Worm (Caenorhabditis elegans) whole organism, L3 larva: Measurements from ENCODE around the gene F01F1.2.
A peak's percentile ranks its signal among the peaks of the same experiment; 100 is the strongest.

ENCODE experiments used
- R02D3.7 ChIP-seq: fragments of 150-350 bp; optimal IDR thresholded peaks from 2 replicates; lab custom pipeline; 2014; ENCODE audit warnings: missing biosample characterization, missing genetic modification characterization
- ZK546.5 ChIP-seq: sonication (generic microtip); optimal IDR thresholded peaks from 2 replicates; lab custom pipeline; 2017; ENCODE audit warnings: missing biosample characterization, missing genetic modification characterization
- aly-2 ChIP-seq: fragments of 150-350 bp; optimal IDR thresholded peaks from 2 replicates; lab custom pipeline; 2014; ENCODE audit warnings: missing biosample characterization, missing genetic modification characterization
- ceh-16 ChIP-seq: sonication (generic microtip); optimal IDR thresholded peaks from 2 replicates; lab custom pipeline; 2017; ENCODE audit warnings: missing biosample characterization, missing genetic modification characterization
- ceh-28 ChIP-seq: fragments of 150-350 bp; optimal IDR thresholded peaks from 2 replicates; lab custom pipeline; 2014; ENCODE audit warnings: missing biosample characterization, missing genetic modification reagents, missing genetic modification characterization
- ceh-82 ChIP-seq: fragments of 150-350 bp; optimal IDR thresholded peaks from 2 replicates; lab custom pipeline; 2014; ENCODE audit warnings: missing biosample characterization, missing genetic modification characterization
- egl-27 ChIP-seq: sonication (generic microtip); optimal IDR thresholded peaks from 4 replicates; lab custom pipeline; 2017; ENCODE audit warnings: missing biosample characterization, missing genetic modification reagents, missing genetic modification characterization
- egl-5 ChIP-seq: fragments of 150-350 bp; optimal IDR thresholded peaks from 2 replicates; lab custom pipeline; 2017; ENCODE audit warnings: missing biosample characterization, missing genetic modification reagents, missing genetic modification characterization, inconsistent platforms
- elt-1 ChIP-seq: fragments of 150-350 bp; optimal IDR thresholded peaks from 2 replicates; lab custom pipeline; 2014; ENCODE audit warnings: missing biosample characterization, missing genetic modification characterization
- elt-3 ChIP-seq, 3 experiments: fragments of 150-350 bp in 1 of 3; sonication (generic microtip) in 2 of 3; optimal IDR thresholded peaks; 2 replicates in 2 of 3; 4 replicates in 1 of 3; lab custom pipeline; 2014 to 2017; ENCODE audit warnings: missing biosample characterization in 3 of 3, missing genetic modification characterization in 3 of 3
- fkh-10 ChIP-seq: sonication (generic microtip); optimal IDR thresholded peaks from 2 replicates; lab custom pipeline; 2017; ENCODE audit warnings: missing biosample characterization, missing genetic modification reagents, missing genetic modification characterization
- fos-1 ChIP-seq: fragments of 150-350 bp; optimal IDR thresholded peaks from 2 replicates; lab custom pipeline; 2014; ENCODE audit warnings: missing biosample characterization, missing genetic modification characterization
- hmg-11 ChIP-seq: sonication (generic microtip); optimal IDR thresholded peaks from 2 replicates; lab custom pipeline; 2016; ENCODE audit warnings: missing genetic modification characterization, missing compliant biosample characterization
- jun-1 ChIP-seq: fragments of 150-350 bp; optimal IDR thresholded peaks from 2 replicates; lab custom pipeline; 2014; ENCODE audit warnings: missing biosample characterization, missing genetic modification reagents, missing genetic modification characterization
- lin-15B ChIP-seq: fragments of 150-350 bp; optimal IDR thresholded peaks from 2 replicates; lab custom pipeline; 2014; ENCODE audit warnings: missing biosample characterization, missing genetic modification characterization
- lin-39 ChIP-seq: fragments of 150-350 bp; optimal IDR thresholded peaks from 2 replicates; lab custom pipeline; 2018; ENCODE audit warnings: missing biosample characterization, missing genetic modification reagents, missing genetic modification characterization
- lsy-12 ChIP-seq: sonication (generic microtip); optimal IDR thresholded peaks from 2 replicates; lab custom pipeline; 2016; ENCODE audit warnings: mild to moderate bottlenecking, missing genetic modification characterization, missing compliant biosample characterization
- mdl-1 ChIP-seq: fragments of 150-350 bp; optimal IDR thresholded peaks from 2 replicates; lab custom pipeline; 2014; ENCODE audit warnings: missing biosample characterization, missing genetic modification characterization
- mml-1 ChIP-seq: fragments of 150-350 bp; sonication (generic microtip); optimal IDR thresholded peaks from 3 replicates; lab custom pipeline; 2014; ENCODE audit warnings: missing biosample characterization, missing genetic modification characterization
- nfya-1 ChIP-seq: sonication (generic microtip); optimal IDR thresholded peaks from 2 replicates; lab custom pipeline; 2017; ENCODE audit warnings: missing genetic modification characterization, mild to moderate bottlenecking, missing compliant biosample characterization, antibody characterized with exemption, moderate library complexity; ENCODE audit not compliant: insufficient read depth
- nhr-12 ChIP-seq: fragments of 150-350 bp; optimal IDR thresholded peaks from 2 replicates; lab custom pipeline; 2014; ENCODE audit warnings: missing biosample characterization, missing genetic modification characterization
- nhr-23 ChIP-seq: fragments of 150-350 bp; optimal IDR thresholded peaks from 2 replicates; lab custom pipeline; 2014; ENCODE audit warnings: missing biosample characterization, missing genetic modification reagents, missing genetic modification characterization
- nhr-237 ChIP-seq: fragments of 150-350 bp; optimal IDR thresholded peaks from 2 replicates; lab custom pipeline; 2014; ENCODE audit warnings: missing biosample characterization, missing genetic modification characterization
- nhr-25 ChIP-seq: sonication (generic microtip); optimal IDR thresholded peaks from 2 replicates; lab custom pipeline; 2017; ENCODE audit warnings: missing biosample characterization, missing genetic modification characterization
- nhr-28 ChIP-seq: fragments of 150-350 bp; optimal IDR thresholded peaks from 2 replicates; lab custom pipeline; 2014; ENCODE audit warnings: missing biosample characterization, missing genetic modification characterization
- nhr-43 ChIP-seq: sonication (generic microtip); optimal IDR thresholded peaks from 2 replicates; lab custom pipeline; 2016; ENCODE audit warnings: mild to moderate bottlenecking, missing genetic modification characterization, missing compliant biosample characterization; ENCODE audit not compliant: poor library complexity, severe bottlenecking
- nhr-76 ChIP-seq: fragments of 150-350 bp; sonication (generic microtip); optimal IDR thresholded peaks from 5 replicates; lab custom pipeline; 2014; ENCODE audit warnings: missing biosample characterization, missing genetic modification characterization
- nhr-77 ChIP-seq: fragments of 150-350 bp; optimal IDR thresholded peaks from 2 replicates; lab custom pipeline; 2014; ENCODE audit warnings: missing biosample characterization, missing genetic modification characterization
- pha-4 ChIP-seq: fragments of 150-350 bp; optimal IDR thresholded peaks from 2 replicates; lab custom pipeline; 2014; ENCODE audit warnings: missing biosample characterization, missing genetic modification reagents, missing genetic modification characterization
- pqm-1 ChIP-seq: fragments of 150-350 bp; optimal IDR thresholded peaks from 2 replicates; lab custom pipeline; 2017; ENCODE audit warnings: missing biosample characterization, missing genetic modification characterization, inconsistent platforms
- sea-2 ChIP-seq: fragments of 150-350 bp; sonication (generic microtip); optimal IDR thresholded peaks from 4 replicates; lab custom pipeline; 2014; ENCODE audit warnings: missing biosample characterization, missing genetic modification reagents, missing genetic modification characterization
- snpc-4 ChIP-seq: fragments of 150-350 bp; optimal IDR thresholded peaks from 2 replicates; lab custom pipeline; 2014; ENCODE audit warnings: missing biosample characterization, missing genetic modification characterization
- unc-39 ChIP-seq: sonication (generic microtip); optimal IDR thresholded peaks from 4 replicates; lab custom pipeline; 2017; ENCODE audit warnings: missing biosample characterization, missing genetic modification characterization
- unc-62 ChIP-seq: fragments of 150-350 bp; sonication (generic microtip); optimal IDR thresholded peaks from 4 replicates; lab custom pipeline; 2014; ENCODE audit warnings: missing biosample characterization, missing genetic modification reagents, missing genetic modification characterization
- zag-1 ChIP-seq: fragments of 150-350 bp; optimal IDR thresholded peaks from 2 replicates; lab custom pipeline; 2014; ENCODE audit warnings: missing biosample characterization, missing genetic modification characterization
- ztf-4 ChIP-seq: fragments of 150-350 bp; optimal IDR thresholded peaks from 2 replicates; lab custom pipeline; 2014; ENCODE audit warnings: missing biosample characterization, missing genetic modification characterization

The F01F1.2 gene

ce11 chrIII:5878215-5878614, at the start of gene F01F1.2, which contains the start of gene mig-21:
Gene F01F1.2, plus strand, starts transcription at chrIII:5878554.
Gene mig-21, minus strand, starts transcription at chrIII:5878380.
- TF ChIP-seq nhr-28 (tag; lab: Kevin White, UChicago) = no peak
- peak; percentile 34 for TF ChIP-seq nfya-1 (tag; lab: Kevin White, UChicago)
- no peak for TF ChIP-seq pqm-1 (tag; lab: Kevin White, UChicago)
- no peak for TF ChIP-seq nhr-76 (tag; lab: Kevin White, UChicago)
- no peak for TF ChIP-seq nhr-77 (tag; lab: Kevin White, UChicago)
- TF ChIP-seq ceh-82 = no peak
- no peak for TF ChIP-seq snpc-4 (tag; lab: Kevin White, UChicago)
- peak; percentile 12 for TF ChIP-seq pha-4
- peak; percentile 27 for TF ChIP-seq lin-15B (tag; lab: Kevin White, UChicago)

- TF ChIP-seq jun-1 = no peak
- TF ChIP-seq aly-2 (tag; lab: Kevin White, UChicago) = no peak
- TF ChIP-seq ztf-4 (tag; lab: Kevin White, UChicago) = no peak
- no peak for TF ChIP-seq elt-3 (tag; optimal IDR thresholded peaks at IDR 0.05; lab: Kevin White, UChicago)
- TF ChIP-seq nhr-237 = no peak
- no peak for TF ChIP-seq nhr-23 (tag; lab: Kevin White, UChicago)
- no peak for TF ChIP-seq nhr-28 (tag; lab: Kevin White, UChicago)
- no peak for TF ChIP-seq nhr-43 (tag; lab: Kevin White, UChicago)
- TF ChIP-seq sea-2 (GFP tag; lab: Kevin White, UChicago) = no peak
- no peak for TF ChIP-seq R02D3.7
- no peak for TF ChIP-seq nhr-77 (tag; lab: Kevin White, UChicago)
- TF ChIP-seq mdl-1 = no peak
- TF ChIP-seq lin-15B (tag; lab: Kevin White, UChicago) = no peak
- TF ChIP-seq ceh-16 (tag; lab: Kevin White, UChicago) = no peak
- no peak for TF ChIP-seq nhr-12 (tag; lab: Kevin White, UChicago)
- no peak for TF ChIP-seq elt-1 (tag; lab: Kevin White, UChicago)
- TF ChIP-seq nhr-25 (tag; lab: Kevin White, UChicago) = no peak
- TF ChIP-seq egl-27 (tag; lab: Kevin White, UChicago) = no peak
- no peak for TF ChIP-seq lin-39 (tag; lab: Kevin White, UChicago)
- no peak for TF ChIP-seq unc-62 (GFP tag; lab: Kevin White, UChicago)
- TF ChIP-seq, all 47 proteins: peak for 0
Observed at ce11 chrIII:5832442-5832841, 45.9 kb upstream of the F01F1.2 start.

ce11 chrIII:5833376-5833775, 45.0 kb upstream of the F01F1.2 start, which contains the start of the genes R12B2.13 and mdt-15:
Gene R12B2.13, minus strand, starts transcription at chrIII:5833476.
Gene mdt-15, minus strand, starts transcription at chrIII:5833751.
- no peak for TF ChIP-seq nhr-25 (tag; lab: Kevin White, UChicago)
- no peak for TF ChIP-seq fkh-10 (GFP tag; lab: Kevin White, UChicago)
- TF ChIP-seq snpc-4 (tag; lab: Kevin White, UChicago) = no peak
- TF ChIP-seq fos-1 (tag; lab: Kevin White, UChicago) = no peak
- TF ChIP-seq mml-1 (tag; lab: Kevin White, UChicago) = no peak
- TF ChIP-seq R02D3.7 = no peak
- no peak for TF ChIP-seq nhr-43 (tag; lab: Kevin White, UChicago)
- TF ChIP-seq nfya-1 (tag; lab: Kevin White, UChicago) = no peak
- no peak for TF ChIP-seq ceh-16 (tag; lab: Kevin White, UChicago)
- TF ChIP-seq, all 47 proteins: peak for 0

ce11 chrIII:5834053-5834452, 44.3 kb upstream of the F01F1.2 start, which contains the start of gene R12B2.6:
Gene R12B2.6, minus strand, starts transcription at chrIII:5834153.
- TF ChIP-seq fkh-10 (GFP tag; lab: Kevin White, UChicago) = no peak
- TF ChIP-seq zag-1 (tag; lab: Kevin White, UChicago) = no peak
- TF ChIP-seq pqm-1 (tag; lab: Kevin White, UChicago) = no peak
- no peak for TF ChIP-seq hmg-11 (tag; lab: Kevin White, UChicago)
- TF ChIP-seq nhr-12 (tag; lab: Kevin White, UChicago) = no peak
- TF ChIP-seq lsy-12 (tag; lab: Kevin White, UChicago) = no peak
- TF ChIP-seq ceh-28 (tag; lab: Kevin White, UChicago) = no peak
- no peak for TF ChIP-seq nhr-25 (tag; lab: Kevin White, UChicago)
- no peak for TF ChIP-seq mdl-1
- no peak for TF ChIP-seq egl-5
- TF ChIP-seq unc-39 (tag; lab: Kevin White, UChicago) = no peak
- no peak for TF ChIP-seq ceh-16 (tag; lab: Kevin White, UChicago)
- TF ChIP-seq fos-1 (tag; lab: Kevin White, UChicago) = no peak
- TF ChIP-seq nhr-76 (tag; lab: Kevin White, UChicago) = no peak
- TF ChIP-seq lin-39 (tag; lab: Kevin White, UChicago) = no peak
- TF ChIP-seq ZK546.5 (tag; lab: Kevin White, UChicago) = no peak
- no peak for TF ChIP-seq ceh-82
- no peak for TF ChIP-seq unc-62 (GFP tag; lab: Kevin White, UChicago)
- TF ChIP-seq R02D3.7 = no peak
